Fruit fly (Drosophila melanogaster): ENCODE data around the gene Elal.

dm6 chr3R:24870389-24871048 lies 5.4 kb downstream of the Elal start, which contains the start of gene CycB3:
- no peak for TF ChIP-seq CG8478 (optimal IDR thresholded peaks at IDR 0.05)
- peak in 1 of 2 experiments; percentile 24 for TF ChIP-seq CTCF (optimal IDR thresholded peaks at IDR 0.05)
